Fruit fly (Drosophila melanogaster) whole organism, adult: ENCODE data around the gene Elys.

Experiments used
- CG11617 ChIP-seq: fragments of 200-800 bp; sonication (Bioruptor generic); optimal IDR thresholded peaks from 2 replicates; lab custom pipeline; 2017; ENCODE audit warnings: mild to moderate bottlenecking, missing biosample characterization, missing genetic modification reagents, missing genetic modification characterization
- CG12768 ChIP-seq: fragments of 200-800 bp; sonication (Bioruptor generic); optimal IDR thresholded peaks from 2 replicates; lab custom pipeline; 2017; ENCODE audit warnings: missing biosample characterization, missing genetic modification characterization, mild to moderate bottlenecking, moderate library complexity, missing genetic modification reagents
- CG14711 ChIP-seq: fragments of 200-800 bp; sonication (Bioruptor generic); optimal IDR thresholded peaks from 2 replicates; lab custom pipeline; 2018; ENCODE audit warnings: missing biosample characterization, mild to moderate bottlenecking, missing genetic modification characterization, moderate library complexity
- CG1620 ChIP-seq: fragments of 200-800 bp; sonication (Bioruptor generic); optimal IDR thresholded peaks from 2 replicates; lab custom pipeline; 2016; ENCODE audit warnings: missing biosample characterization, missing genetic modification characterization
- CG33017 ChIP-seq: fragments of 200-800 bp; sonication (Bioruptor generic); optimal IDR thresholded peaks from 2 replicates; lab custom pipeline; 2018; ENCODE audit warnings: missing biosample characterization, mild to moderate bottlenecking, missing genetic modification characterization, moderate library complexity
- CG5204 ChIP-seq: fragments of 200-800 bp; sonication (Bioruptor generic); optimal IDR thresholded peaks from 2 replicates; lab custom pipeline; 2016; ENCODE audit warnings: missing biosample characterization, missing genetic modification characterization
- CG7045 ChIP-seq: fragments of 200-800 bp; sonication (Bioruptor generic); optimal IDR thresholded peaks from 2 replicates; lab custom pipeline; 2017; ENCODE audit warnings: missing biosample characterization, mild to moderate bottlenecking, missing genetic modification characterization
- CG7101 ChIP-seq: fragments of 200-800 bp; sonication (Bioruptor generic); optimal IDR thresholded peaks from 2 replicates; lab custom pipeline; 2018; ENCODE audit warnings: missing biosample characterization, mild to moderate bottlenecking, missing genetic modification characterization, moderate library complexity
- Clk ChIP-seq: fragments of 200-800 bp; sonication (Bioruptor generic); optimal IDR thresholded peaks from 2 replicates; lab custom pipeline; 2017; ENCODE audit warnings: missing biosample characterization, missing genetic modification characterization
- Crg-1 ChIP-seq: fragments of 200-800 bp; sonication (Bioruptor generic); optimal IDR thresholded peaks from 2 replicates; lab custom pipeline; 2016; ENCODE audit warnings: missing biosample characterization, missing genetic modification characterization
- Hr96 ChIP-seq: fragments of 200-800 bp; sonication (Bioruptor generic); optimal IDR thresholded peaks from 2 replicates; lab custom pipeline; 2016; ENCODE audit warnings: missing biosample characterization, missing genetic modification characterization
- Mnt ChIP-seq: fragments of 200-800 bp; sonication (Bioruptor generic); optimal IDR thresholded peaks from 2 replicates; lab custom pipeline; 2016; ENCODE audit warnings: missing biosample characterization, mild to moderate bottlenecking, missing genetic modification characterization
- bab1 ChIP-seq: fragments of 200-800 bp; sonication (Bioruptor generic); optimal IDR thresholded peaks from 3 replicates; lab custom pipeline; 2019; ENCODE audit warnings: missing biosample characterization, mild to moderate bottlenecking, missing genetic modification characterization, moderate library complexity
- cic ChIP-seq: fragments of 200-800 bp; sonication (Bioruptor generic); optimal IDR thresholded peaks from 2 replicates; lab custom pipeline; 2017; ENCODE audit warnings: missing biosample characterization, mild to moderate bottlenecking, missing genetic modification characterization, moderate library complexity
- cnc ChIP-seq, 2 experiments: fragments of >200 bp; optimal IDR thresholded peaks; 2 replicates each; lab custom pipeline; 2017
- kay ChIP-seq: fragments of 200-800 bp; sonication (Bioruptor generic); peaks from one replicate; lab custom pipeline; 2016; ENCODE audit warnings: missing biosample characterization, missing genetic modification characterization, borderline replicate concordance
- ovo ChIP-seq: fragments of 200-800 bp; sonication (Bioruptor generic); optimal IDR thresholded peaks from 2 replicates; lab custom pipeline; 2016; ENCODE audit warnings: missing biosample characterization, missing genetic modification characterization
- pad ChIP-seq: fragments of 200-800 bp; sonication (Bioruptor generic); optimal IDR thresholded peaks from 3 replicates; lab custom pipeline; 2017; ENCODE audit warnings: missing biosample characterization, missing genetic modification characterization, mild to moderate bottlenecking, moderate library complexity, missing genetic modification reagents
- tj ChIP-seq: fragments of 200-800 bp; sonication (Bioruptor generic); optimal IDR thresholded peaks from 3 replicates; lab custom pipeline; 2017; ENCODE audit warnings: missing biosample characterization, mild to moderate bottlenecking, missing genetic modification characterization, moderate library complexity
- toe ChIP-seq: fragments of 200-800 bp; sonication (Bioruptor generic); optimal IDR thresholded peaks from 2 replicates; lab custom pipeline; 2016; ENCODE audit warnings: missing biosample characterization, missing genetic modification characterization

Gene Elys

DNA sequence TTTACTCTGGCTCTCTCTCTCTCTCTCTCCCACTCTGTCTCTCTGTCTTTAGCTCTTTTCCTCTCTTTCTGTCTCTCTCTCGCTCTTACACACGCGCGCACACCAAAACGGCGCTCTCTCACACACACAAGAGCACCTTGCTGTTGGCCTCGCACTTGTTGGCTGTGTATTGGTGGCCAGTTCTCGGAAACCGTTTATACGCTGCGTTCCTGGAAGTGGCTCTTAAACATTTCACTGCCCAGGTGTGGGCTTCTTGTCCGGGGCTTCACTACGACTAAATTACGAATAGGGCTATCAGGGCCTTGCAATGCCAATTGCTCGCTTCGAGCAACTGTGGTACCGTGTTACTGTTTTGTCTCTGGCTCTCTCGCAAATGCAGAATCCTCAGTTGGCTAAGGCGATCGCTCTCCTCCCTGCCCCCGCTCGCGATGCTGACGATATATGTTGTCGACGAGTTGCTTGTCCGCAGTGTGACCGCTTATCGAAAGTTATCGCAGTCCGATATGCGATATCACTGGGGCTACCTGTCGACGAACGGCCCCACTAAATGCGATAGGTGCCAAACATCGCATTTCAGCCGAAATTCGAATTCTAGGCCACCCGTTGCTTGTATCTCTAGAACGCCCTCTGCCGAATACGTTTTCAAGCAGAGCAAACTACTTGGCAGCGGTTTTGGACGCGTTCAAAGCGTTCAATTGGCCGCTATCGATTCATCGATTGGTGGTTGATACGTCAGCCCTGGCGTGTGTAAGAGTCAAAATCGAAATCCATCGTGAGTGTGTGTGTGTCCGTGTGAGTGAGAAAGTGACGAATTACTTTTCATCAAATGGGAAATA lies 31.2 kb downstream of the Elys start, which contains the start of the genes dome and Ubqn:
dome (minus strand) TSS at position 479 of the 836 bp plus-strand sequence.
Ubqn (plus strand) TSS at position 769 of the 836 bp plus-strand sequence.
- peak; percentile 55 for TF ChIP-seq bab1 (GFP tag; lab: Kevin White, UChicago)
- peak; percentile 14 for TF ChIP-seq CG7101 (tag; lab: Kevin White, UChicago)
- TF ChIP-seq cnc (optimal IDR thresholded peaks at IDR 0.05; lab: Kevin White, UChicago) = no peak
- peak; percentile 31 for TF ChIP-seq ovo (GFP tag; lab: Kevin White, UChicago)
- TF ChIP-seq Mnt (GFP tag; lab: Kevin White, UChicago) = peak; percentile 63
- TF ChIP-seq pad = peak; percentile 50
- TF ChIP-seq cic = peak; percentile 62
- TF ChIP-seq kay = no peak
- TF ChIP-seq Crg-1 (GFP tag; lab: Kevin White, UChicago) = peak; percentile 28
- TF ChIP-seq CG14711 (tag; lab: Kevin White, UChicago) = peak; percentile 5
- no peak for TF ChIP-seq CG5204 (GFP tag; lab: Kevin White, UChicago)
- TF ChIP-seq CG11617 = peak; percentile 33
- peak; percentile 29 for TF ChIP-seq toe (GFP tag; lab: Kevin White, UChicago)
- TF ChIP-seq CG33017 (tag; lab: Kevin White, UChicago) = no peak
- TF ChIP-seq CG1620 (GFP tag; lab: Kevin White, UChicago) = no peak
- TF ChIP-seq CG12768 (GFP tag; lab: Kevin White, UChicago) = peak; percentile 56
- TF ChIP-seq Clk (GFP tag; lab: Kevin White, UChicago) = no peak
- peak; percentile 71 for TF ChIP-seq tj
- no peak for TF ChIP-seq CG7045
- TF ChIP-seq Hr96 (GFP tag; lab: Kevin White, UChicago) = peak; percentile 49

DNA sequence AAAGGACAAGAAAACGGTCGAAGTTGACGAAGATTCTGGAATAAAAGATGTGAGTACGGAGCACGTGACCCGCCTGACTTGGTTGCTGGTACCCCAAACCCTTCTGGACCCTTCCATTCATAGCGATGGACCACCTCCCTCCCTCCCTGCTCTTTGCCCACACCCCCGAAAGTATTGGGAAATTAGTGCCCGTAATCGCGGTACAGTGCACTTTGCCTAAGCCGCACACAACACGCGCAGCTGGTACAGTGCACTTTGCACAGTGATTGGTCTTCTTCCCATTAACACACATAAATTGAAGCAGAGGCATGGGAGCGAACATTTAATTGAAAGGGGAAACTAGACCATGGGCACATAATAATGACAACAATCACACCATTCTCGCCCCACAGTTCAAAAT lies 31.9 kb downstream of the Elys start:
- TF ChIP-seq tj (no peak), CG5204 (GFP tag; lab: Kevin White, UChicago) (no peak), Clk (GFP tag; lab: Kevin White, UChicago) (no peak), Crg-1 (GFP tag; lab: Kevin White, UChicago) (no peak), CG1620 (GFP tag; lab: Kevin White, UChicago) (no peak), CG12768 (GFP tag; lab: Kevin White, UChicago) (peak; percentile 19)

DNA sequence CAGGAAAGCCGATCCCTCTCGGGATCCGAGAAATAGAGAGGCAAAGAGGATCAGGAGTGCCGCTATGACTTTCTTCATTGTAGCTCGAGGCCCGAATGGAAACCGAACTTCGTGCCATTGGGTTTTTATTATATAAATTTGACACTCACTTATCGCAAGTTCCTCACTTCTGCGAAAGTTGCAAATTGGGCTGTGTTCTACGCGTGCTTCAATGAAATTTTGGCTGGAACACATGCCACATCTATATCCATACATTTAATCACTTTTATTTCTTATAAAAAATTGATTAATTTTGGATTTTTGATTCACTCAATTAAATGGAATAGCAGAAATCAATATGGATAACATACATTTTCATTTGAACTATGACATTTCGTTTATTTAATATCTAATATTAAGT lies 36.7 kb downstream of the Elys start, which contains the start of gene CG14227:
CG14227 (minus strand) TSS at position 101 of the 400 bp plus-strand sequence.
- TF ChIP-seq kay (no peak), tj (no peak), CG11617 (no peak)

DNA sequence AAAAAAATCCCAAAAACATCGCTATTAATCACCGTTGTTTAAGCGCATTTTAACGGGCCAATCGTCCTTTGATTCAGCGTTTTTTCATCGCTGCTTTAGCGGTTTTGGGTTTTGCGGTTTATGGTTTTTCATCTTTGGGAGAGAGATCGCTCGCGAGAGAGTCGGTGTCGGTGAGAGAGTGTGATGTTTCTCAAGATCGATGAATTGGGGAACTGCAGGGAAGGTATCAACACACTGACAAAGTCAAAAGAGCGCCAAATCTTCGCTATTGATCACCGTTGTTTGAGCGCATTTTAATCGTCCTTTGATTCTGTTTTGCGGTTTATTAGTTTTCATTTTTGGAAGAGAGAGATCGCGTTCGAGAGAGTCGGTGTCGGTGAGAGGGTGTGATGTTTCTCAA lies 37.9 kb downstream of the Elys start:
- TF ChIP-seq CG7101 (tag; lab: Kevin White, UChicago) (no peak), ovo (GFP tag; lab: Kevin White, UChicago) (no peak), CG14711 (tag; lab: Kevin White, UChicago) (no peak), Mnt (GFP tag; lab: Kevin White, UChicago) (no peak), CG7045 (no peak), CG11617 (no peak), pad (no peak), Hr96 (GFP tag; lab: Kevin White, UChicago) (no peak), CG33017 (tag; lab: Kevin White, UChicago) (no peak), bab1 (GFP tag; lab: Kevin White, UChicago) (no peak), CG5204 (GFP tag; lab: Kevin White, UChicago) (no peak), Clk (GFP tag; lab: Kevin White, UChicago) (no peak), CG1620 (GFP tag; lab: Kevin White, UChicago) (no peak)

DNA sequence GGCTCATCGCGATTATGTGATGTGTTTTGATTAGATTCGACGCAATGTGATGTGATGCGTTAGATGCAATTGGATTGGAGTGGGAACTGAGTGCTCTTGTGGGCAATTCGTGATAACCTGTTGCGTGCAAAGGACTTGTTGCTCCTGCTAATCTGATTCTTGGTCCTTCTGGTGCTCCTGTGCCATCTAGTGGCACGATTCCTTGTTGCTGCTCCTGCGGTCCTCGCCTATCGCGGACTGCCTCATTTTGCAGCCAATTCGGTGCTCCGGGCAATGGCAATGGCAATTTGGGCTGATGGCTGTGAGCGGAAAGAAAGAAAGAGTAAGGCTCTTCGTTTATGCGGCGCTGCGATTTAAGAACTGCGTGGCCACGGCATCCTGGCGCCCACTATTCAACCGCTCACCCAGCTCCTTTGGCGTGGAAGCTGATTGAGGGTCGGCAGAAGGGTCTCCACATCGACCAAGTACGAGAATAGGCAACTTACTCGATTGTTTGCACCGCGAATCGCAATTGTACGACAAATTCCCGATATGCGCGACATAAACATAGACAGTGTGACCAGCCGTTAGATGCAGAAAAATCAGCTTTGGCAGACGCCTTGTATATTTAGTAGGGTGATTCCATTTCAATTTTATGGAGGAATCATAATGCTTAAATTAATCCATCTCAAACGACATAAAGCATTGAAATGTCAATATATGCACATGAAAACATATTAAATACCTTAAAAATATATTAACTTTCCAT lies 41.0 kb downstream of the Elys start, which contains the start of gene Mer:
Mer (minus strand) TSS at position 550 of the 748 bp plus-strand sequence.
- TF ChIP-seq Clk (GFP tag; lab: Kevin White, UChicago) (peak; percentile 38), CG11617 (peak; percentile 88), CG1620 (GFP tag; lab: Kevin White, UChicago) (peak; percentile 59), CG12768 (GFP tag; lab: Kevin White, UChicago) (peak; percentile 79), pad (peak; percentile 63), cnc (optimal IDR thresholded peaks at IDR 0.05; lab: Kevin White, UChicago) (no peak), toe (GFP tag; lab: Kevin White, UChicago) (peak; percentile 57), Crg-1 (GFP tag; lab: Kevin White, UChicago) (peak; percentile 73), ovo (GFP tag; lab: Kevin White, UChicago) (peak; percentile 53), CG7101 (tag; lab: Kevin White, UChicago) (peak; percentile 87), Mnt (GFP tag; lab: Kevin White, UChicago) (peak; percentile 81), CG7045 (peak; percentile 73), CG14711 (tag; lab: Kevin White, UChicago) (peak; percentile 76), bab1 (GFP tag; lab: Kevin White, UChicago) (peak; percentile 86), Hr96 (GFP tag; lab: Kevin White, UChicago) (peak; percentile 87), tj (peak; percentile 64), CG33017 (tag; lab: Kevin White, UChicago) (peak; percentile 75), kay (no peak), CG5204 (GFP tag; lab: Kevin White, UChicago) (peak; percentile 61), cic (peak; percentile 10)
